Worm (Caenorhabditis elegans): Measurements from ENCODE around the gene fkh-3.
A peak's percentile ranks its signal among the peaks of the same experiment; 100 is the strongest.

fkh-3 gene

DNA sequence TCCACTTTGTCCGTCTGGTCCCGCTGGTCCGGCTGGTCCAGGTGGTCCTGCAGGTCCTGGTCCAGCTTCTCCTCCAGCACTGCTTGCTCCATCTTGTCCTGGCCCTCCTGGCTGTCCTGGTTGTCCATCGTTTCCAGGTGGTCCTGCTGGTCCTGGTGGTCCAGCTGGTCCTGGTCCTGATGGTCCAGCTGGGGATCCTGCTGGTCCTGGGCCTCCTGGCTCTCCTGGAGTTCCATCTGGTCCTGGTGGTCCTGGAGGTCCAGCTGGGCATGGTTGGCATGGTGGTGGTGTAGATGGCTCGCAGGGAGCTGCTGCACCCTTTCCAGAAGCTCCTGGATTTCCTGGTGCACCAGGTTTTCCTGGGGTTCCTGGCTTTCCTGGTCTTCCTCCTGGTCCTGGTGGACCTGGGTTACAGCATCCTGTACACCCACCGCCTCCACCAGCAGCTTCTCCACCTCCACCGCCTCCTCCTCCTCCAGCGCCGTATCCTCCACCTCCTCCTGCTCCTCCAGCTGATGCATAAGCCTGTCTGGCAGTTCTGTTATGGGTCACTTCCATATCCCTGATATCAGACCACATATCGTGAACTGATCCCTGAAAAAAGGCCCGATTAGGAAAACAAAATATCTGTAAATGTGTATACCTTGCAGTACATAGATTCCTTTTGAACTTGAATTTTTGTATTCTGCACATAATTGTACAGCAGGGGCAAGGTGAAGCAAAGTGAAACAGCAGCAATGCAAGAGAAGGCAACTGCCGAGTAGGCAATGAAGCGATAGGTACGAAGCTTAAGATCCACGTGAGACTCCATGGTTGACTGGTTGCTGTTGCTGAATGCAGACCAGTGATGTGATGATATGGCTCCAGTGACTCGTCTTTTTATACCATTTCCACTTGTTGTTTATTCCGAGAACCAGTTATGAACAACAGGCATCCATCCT, 44.0 kb upstream of the fkh-3 start, which contains the start of gene col-183:
Gene col-183 (minus strand): TSS at position 839 of the 941 bp plus-strand sequence.
- TF ChIP-seq daf-16 (GFP tag; optimal IDR thresholded peaks at IDR 0.05) (no peak), daf-16 (tag; optimal IDR thresholded peaks at IDR 0.05) (no peak), pha-4 (GFP tag; IDR thresholded peaks at IDR 0.05) (peak; percentile 7; the same call in 1 of the 2 replicates), pha-4 (tag; optimal IDR thresholded peaks at IDR 0.05) (no peak), unc-62 (GFP tag; optimal IDR thresholded peaks at IDR 0.05 in 1 of 2) (peak in 1 of 2 experiments; percentile 99), unc-62 (tag; optimal IDR thresholded peaks at IDR 0.05) (no peak), set-16 (GFP tag; IDR thresholded peaks at IDR 0.05) (peak; percentile 96)

DNA sequence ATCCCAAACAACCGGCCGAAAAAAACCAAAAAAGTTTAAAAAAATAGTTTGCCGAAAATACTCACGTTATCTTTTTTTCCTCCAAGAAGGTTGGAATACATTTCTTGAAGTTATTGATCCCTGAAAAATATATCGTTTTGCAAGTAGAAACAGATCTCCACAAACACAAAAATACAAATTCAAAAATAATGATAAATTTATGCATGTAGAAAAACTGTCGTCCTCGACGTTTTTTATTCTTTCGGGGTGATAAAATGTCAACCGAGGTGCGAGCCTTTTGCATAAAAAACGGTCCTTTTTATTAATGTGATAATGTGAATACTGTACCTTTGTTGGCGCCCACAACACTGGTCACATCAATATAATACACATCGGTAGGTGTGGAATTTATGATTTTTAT, 40.6 kb upstream of the fkh-3 start, which contains the start of gene F02D10.2:
Gene F02D10.2 (minus strand): TSS at position 101 of the 400 bp plus-strand sequence.
- TF ChIP-seq daf-12 (tag; optimal IDR thresholded peaks at IDR 0.05) (no peak), unc-62 (GFP tag; optimal IDR thresholded peaks at IDR 0.05 in 1 of 2) (no peak), unc-62 (tag; optimal IDR thresholded peaks at IDR 0.05) (no peak), egl-43 (GFP tag; IDR thresholded peaks at IDR 0.05) (no peak), mep-1 (tag; optimal IDR thresholded peaks at IDR 0.05) (no peak), snpc-4 (tag; optimal IDR thresholded peaks at IDR 0.05) (no peak), mdt-29 (GFP tag; IDR thresholded peaks at IDR 0.05) (no peak), tra-1 (GFP tag; IDR thresholded peaks at IDR 0.05) (no peak), zip-2 (tag; optimal IDR thresholded peaks at IDR 0.05) (no peak), duxl-1 (tag; optimal IDR thresholded peaks at IDR 0.05; ENCODE audit: poor library complexity) (no peak), lsy-2 (tag; optimal IDR thresholded peaks at IDR 0.05) (no peak), Y48G9A.11 (GFP tag; IDR thresholded peaks at IDR 0.05) (no peak), hlh-11 (tag; optimal IDR thresholded peaks at IDR 0.05) (no peak), lin-1 (GFP tag; IDR thresholded peaks at IDR 0.05) (no peak), pqm-1 (tag; optimal IDR thresholded peaks at IDR 0.05) (no peak), madf-9 (GFP tag; conservative IDR thresholded peaks at IDR 0.05) (no peak)

DNA sequence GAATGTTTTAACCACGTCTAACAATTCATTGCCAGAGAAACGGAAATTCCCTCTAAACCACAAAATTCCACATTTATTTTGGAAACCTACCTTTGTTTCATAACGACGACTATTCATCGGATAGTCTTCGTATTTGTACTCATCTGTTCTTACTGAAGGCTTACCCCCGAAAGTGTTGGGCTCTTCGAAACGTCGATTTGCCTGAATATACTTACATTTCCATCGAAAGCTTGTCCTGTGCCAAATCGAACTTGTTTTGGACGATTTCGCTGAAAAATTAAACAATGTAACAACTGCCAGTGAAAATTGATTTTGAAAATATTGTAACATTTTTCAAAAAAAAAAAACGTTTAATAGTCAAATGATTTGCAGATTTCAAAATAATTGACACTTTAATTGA, 39.3 kb upstream of the fkh-3 start, which contains the start of gene F02D10.3:
Gene F02D10.3 (minus strand): TSS at position 101 of the 400 bp plus-strand sequence.
- no peak for TF ChIP-seq spr-3 (GFP tag; optimal IDR thresholded peaks at IDR 0.05)
- TF ChIP-seq ztf-11 (tag; optimal IDR thresholded peaks at IDR 0.05): no peak
- no peak for TF ChIP-seq daf-12 (tag; optimal IDR thresholded peaks at IDR 0.05)
- no peak for TF ChIP-seq Y48G9A.11 (GFP tag; IDR thresholded peaks at IDR 0.05)
- TF ChIP-seq vab-7 (GFP tag; IDR thresholded peaks at IDR 0.05): no peak
- no peak for TF ChIP-seq hif-1 (tag; optimal IDR thresholded peaks at IDR 0.05)
- TF ChIP-seq unc-39 (tag; optimal IDR thresholded peaks at IDR 0.05): no peak
- TF ChIP-seq saeg-2 (GFP tag; IDR thresholded peaks at IDR 0.05): no peak
- TF ChIP-seq dmd-9 (GFP tag; IDR thresholded peaks at IDR 0.05): no peak
- TF ChIP-seq nhr-41 (GFP tag; IDR thresholded peaks at IDR 0.05): no peak
- no peak for TF ChIP-seq zip-2 (tag; optimal IDR thresholded peaks at IDR 0.05)
- TF ChIP-seq aha-1 (tag): no peak

DNA sequence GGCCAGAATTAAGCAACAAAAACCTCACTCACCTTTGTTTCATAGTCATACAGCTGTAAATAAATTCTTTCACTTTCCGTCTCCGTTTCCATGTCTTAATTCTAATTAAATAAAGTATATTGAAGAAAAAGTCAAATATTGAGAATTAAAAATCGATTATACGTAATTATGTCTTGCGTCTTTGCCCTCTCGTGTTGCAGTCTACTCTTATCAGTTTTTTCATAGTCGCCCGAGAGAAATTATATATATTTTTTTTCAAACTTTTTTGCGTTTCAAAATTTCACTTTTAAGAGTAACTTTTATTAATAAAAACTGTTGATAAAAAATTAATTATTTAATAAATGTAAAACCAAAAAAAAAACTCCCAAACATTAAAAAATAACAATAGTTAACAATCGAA, 33.2 kb upstream of the fkh-3 start, which contains the start of gene flr-1:
Gene flr-1 (minus strand): TSS at position 101 of the 400 bp plus-strand sequence.
- TF ChIP-seq aha-1 (tag) (peak; percentile 2), dmd-9 (GFP tag; IDR thresholded peaks at IDR 0.05) (no peak), tag-97 (GFP tag; IDR thresholded peaks at IDR 0.05) (no peak)

DNA sequence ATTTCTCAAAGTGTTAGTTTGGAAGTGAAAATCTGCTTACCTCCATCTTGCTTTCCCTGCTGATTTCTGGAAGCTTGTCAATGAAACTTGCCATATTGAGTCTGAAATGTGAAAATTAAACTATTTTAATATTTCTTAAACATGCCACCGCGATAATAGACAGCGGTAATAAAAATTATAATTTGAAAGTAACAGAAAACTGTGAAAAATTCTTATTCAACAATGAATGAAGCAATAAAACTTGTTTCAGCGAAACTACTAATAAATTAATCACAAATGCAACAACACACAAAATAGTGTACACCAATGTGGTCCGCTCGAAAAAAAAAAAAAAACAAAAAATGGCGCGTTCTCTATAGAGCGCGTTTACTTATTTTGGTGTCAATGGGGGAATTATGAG, 28.3 kb upstream of the fkh-3 start, which contains the start of gene F02D10.6:
Gene F02D10.6 (minus strand): TSS at position 101 of the 400 bp plus-strand sequence.
- TF ChIP-seq unc-62 (GFP tag; optimal IDR thresholded peaks at IDR 0.05 in 1 of 2): peak in 1 of 2 experiments; percentile 50
- no peak for TF ChIP-seq unc-62 (tag; optimal IDR thresholded peaks at IDR 0.05)
- no peak for TF ChIP-seq hmg-1.1 (GFP tag; IDR thresholded peaks at IDR 0.05)
- no peak for TF ChIP-seq lim-7 (GFP tag; IDR thresholded peaks at IDR 0.05)
- no peak for TF ChIP-seq zag-1 (tag; optimal IDR thresholded peaks at IDR 0.05)

Measured in whole organism, L4 larva.